Worm (Caenorhabditis elegans) whole organism, L1 larva: ENCODE measurements around the gene srh-24.

Source experiments
- blmp-1 ChIP-seq: fragments of 150-350 bp; optimal IDR thresholded peaks from 2 replicates; lab custom pipeline; 2014; ENCODE audit warnings: missing biosample characterization, missing genetic modification characterization
- efl-1 ChIP-seq, 4 experiments: fragments of 150-350 bp; optimal IDR thresholded peaks in 3 of 4; peaks in 1 of 4; 1 replicate in 1 of 4; 2 replicates in 3 of 4; lab custom pipeline; 2014; ENCODE audit warnings: missing biosample characterization in 2 of 4, missing genetic modification characterization in 2 of 4, missing genetic modification reagents in 2 of 4
- elt-3 ChIP-seq, 6 experiments: fragments of 150-350 bp in 1 of 6; sonication (generic microtip); optimal IDR thresholded peaks; 2 replicates each; lab custom pipeline; 2017 to 2018; ENCODE audit warnings: missing biosample characterization in 6 of 6, missing genetic modification characterization in 6 of 6, inconsistent platforms in 1 of 6
- fkh-10 ChIP-seq: sonication (generic microtip); optimal IDR thresholded peaks from 2 replicates; lab custom pipeline; 2017; ENCODE audit warnings: missing biosample characterization, missing genetic modification reagents, missing genetic modification characterization
- nhr-47 ChIP-seq: sonication (generic microtip); optimal IDR thresholded peaks from 2 replicates; lab custom pipeline; 2016; ENCODE audit warnings: mild to moderate bottlenecking, missing genetic modification characterization, moderate library complexity, missing compliant biosample characterization
- ztf-11 ChIP-seq, 2 experiments: sonication (generic microtip); optimal IDR thresholded peaks; 2 replicates each; lab custom pipeline; 2016 to 2017; ENCODE audit warnings: missing genetic modification characterization in 2 of 2, missing biosample characterization in 1 of 2, missing compliant biosample characterization in 1 of 2

- TF ChIP-seq elt-3 (tag; optimal IDR thresholded peaks at IDR 0.05; lab: Kevin White, UChicago) (no peak), ztf-11 (tag; optimal IDR thresholded peaks at IDR 0.05; lab: Kevin White, UChicago) (no peak), efl-1 (optimal IDR thresholded peaks at IDR 0.05; lab: Kevin White, UChicago) (no peak), efl-1 (GFP tag; optimal IDR thresholded peaks at IDR 0.05 in 1 of 2; lab: Kevin White, UChicago) (no peak), blmp-1 (tag; lab: Kevin White, UChicago) (no peak), nhr-47 (tag; lab: Kevin White, UChicago) (no peak), fkh-10 (GFP tag; lab: Kevin White, UChicago) (no peak)
These were observed 37.0 kb downstream of the srh-24 start, which contains the start of gene srxa-11 for ce11 chrV:13923851-13924250.
